Fruit fly (Drosophila melanogaster) whole organism, embryonic: Measurements from ENCODE around the gene CG7519.
A peak's percentile ranks its signal among the peaks of the same experiment; 100 is the strongest.

Experiments
- Antp ChIP-seq: fragments of 200-800 bp; sonication (Bioruptor generic); optimal IDR thresholded peaks from 3 replicates; lab custom pipeline; 2016; ENCODE audit warnings: missing biosample characterization, missing genetic modification characterization
- B-H2 ChIP-seq: fragments of 200-800 bp; sonication (Bioruptor generic); optimal IDR thresholded peaks from 2 replicates; lab custom pipeline; 2018; ENCODE audit warnings: missing biosample characterization, mild to moderate bottlenecking, missing genetic modification characterization
- BtbVII ChIP-seq: fragments of 200-800 bp; sonication (Bioruptor generic); optimal IDR thresholded peaks from 3 replicates; lab custom pipeline; 2017; ENCODE audit warnings: missing biosample characterization, mild to moderate bottlenecking, missing genetic modification characterization
- CG1024 ChIP-seq: fragments of 200-800 bp; sonication (Bioruptor generic); IDR thresholded peaks from 2 replicates; pipeline ENCODE4 v1.3.6; 2022; ENCODE audit warnings: missing biosample characterization, missing genetic modification characterization
- CG10321 ChIP-seq: fragments of 200-800 bp; sonication (Bioruptor generic); IDR thresholded peaks from 2 replicates; pipeline ENCODE4 v1.3.6; 2022; ENCODE audit warnings: missing biosample characterization, missing genetic modification characterization
- CG10366 ChIP-seq: fragments of 200-800 bp; sonication (Bioruptor generic); IDR thresholded peaks from 2 replicates; pipeline ENCODE4 v1.3.6; 2022; ENCODE audit warnings: missing biosample characterization, missing genetic modification characterization
- CG11247 ChIP-seq: fragments of 200-800 bp; sonication (Bioruptor generic); IDR thresholded peaks from 2 replicates; pipeline ENCODE4 v1.3.6; 2022; ENCODE audit warnings: missing biosample characterization, missing genetic modification characterization
- CG11398 ChIP-seq: fragments of 200-800 bp; sonication (Bioruptor generic); optimal IDR thresholded peaks from 2 replicates; lab custom pipeline; 2016; ENCODE audit warnings: missing biosample characterization, missing genetic modification characterization
- CG12071 ChIP-seq: fragments of 200-800 bp; sonication (Bioruptor generic); optimal IDR thresholded peaks from 3 replicates; lab custom pipeline; 2018; ENCODE audit warnings: missing biosample characterization, mild to moderate bottlenecking, missing genetic modification characterization
- CG12236 ChIP-seq: fragments of 200-800 bp; sonication (Bioruptor generic); optimal IDR thresholded peaks from 2 replicates; lab custom pipeline; 2016; ENCODE audit warnings: missing biosample characterization, missing genetic modification characterization
- CG12744 ChIP-seq: fragments of 200-800 bp; sonication (Bioruptor generic); optimal IDR thresholded peaks from 2 replicates; lab custom pipeline; 2016; ENCODE audit warnings: missing biosample characterization, missing genetic modification characterization
- CG15479 ChIP-seq: fragments of 200-800 bp; sonication (Bioruptor generic); optimal IDR thresholded peaks from 3 replicates; lab custom pipeline; 2019; ENCODE audit warnings: missing biosample characterization, mild to moderate bottlenecking, missing genetic modification characterization, moderate library complexity
- CG2120 ChIP-seq: fragments of 200-800 bp; sonication (Bioruptor generic); optimal IDR thresholded peaks from 3 replicates; lab custom pipeline; 2016; ENCODE audit warnings: missing biosample characterization, missing genetic modification characterization
- CG3163 ChIP-seq: fragments of 200-800 bp; sonication (Bioruptor generic); optimal IDR thresholded peaks from 3 replicates; lab custom pipeline; 2016; ENCODE audit warnings: missing biosample characterization, missing genetic modification characterization
- CG42726 ChIP-seq: fragments of 200-800 bp; sonication (Bioruptor generic); IDR thresholded peaks from 2 replicates; pipeline ENCODE4 v1.3.6; 2022; ENCODE audit warnings: missing biosample characterization, missing genetic modification characterization; ENCODE audit not compliant: partially characterized antibody
- CG4360 ChIP-seq: fragments of 200-800 bp; sonication (Bioruptor generic); IDR thresholded peaks from 2 replicates; pipeline ENCODE4 v1.3.6; 2022; ENCODE audit warnings: missing biosample characterization, missing genetic modification characterization
- CHES-1-like ChIP-seq: fragments of 200-800 bp; sonication (Bioruptor generic); optimal IDR thresholded peaks from 2 replicates; lab custom pipeline; 2016; ENCODE audit warnings: missing biosample characterization, missing genetic modification characterization
- Chrac-16 ChIP-seq: fragments of 200-800 bp; sonication (Bioruptor generic); optimal IDR thresholded peaks from 3 replicates; lab custom pipeline; 2016; ENCODE audit warnings: missing biosample characterization, missing genetic modification characterization
- Ets65A ChIP-seq: fragments of 200-800 bp; sonication (Bioruptor generic); peaks from one replicate; lab custom pipeline; 2016; ENCODE audit warnings: missing biosample characterization, missing genetic modification characterization
- Ets97D ChIP-seq: fragments of 200-800 bp; sonication (Bioruptor generic); optimal IDR thresholded peaks from 3 replicates; lab custom pipeline; 2016; ENCODE audit warnings: missing biosample characterization, missing genetic modification characterization
- HLHmδ ChIP-seq: fragments of 200-800 bp; sonication (Bioruptor generic); optimal IDR thresholded peaks from 2 replicates; lab custom pipeline; 2018; ENCODE audit warnings: missing biosample characterization, mild to moderate bottlenecking, missing genetic modification characterization, moderate library complexity
- Hmr ChIP-seq: fragments of 200-800 bp; sonication (Bioruptor generic); optimal IDR thresholded peaks from 3 replicates; lab custom pipeline; 2017; ENCODE audit warnings: mild to moderate bottlenecking, missing biosample characterization, missing genetic modification reagents, missing genetic modification characterization
- Med ChIP-seq: fragments of 200-800 bp; sonication (Bioruptor generic); peaks from one replicate; lab custom pipeline; 2016; ENCODE audit warnings: missing biosample characterization, missing genetic modification characterization, mild to moderate bottlenecking, inconsistent platforms, moderate library complexity
- Mes4 ChIP-seq: fragments of 200-800 bp; sonication (Bioruptor generic); optimal IDR thresholded peaks from 2 replicates; lab custom pipeline; 2016; ENCODE audit warnings: missing biosample characterization, missing genetic modification characterization
- Nf-YA ChIP-seq: fragments of 200-800 bp; sonication (Bioruptor generic); IDR thresholded peaks from 2 replicates; pipeline ENCODE4 v1.3.6; 2022; ENCODE audit warnings: missing biosample characterization, missing genetic modification characterization
- Trl ChIP-seq, 3 experiments: fragments of >200 bp in 2 of 3; fragments of 200-800 bp in 1 of 3; sonication (Bioruptor generic) in 1 of 3; optimal IDR thresholded peaks; 2 replicates in 1 of 3; 3 replicates in 2 of 3; lab custom pipeline; 2016 to 2017; ENCODE audit warnings: missing biosample characterization in 1 of 3, missing genetic modification characterization in 1 of 3
- bigmax ChIP-seq: fragments of 200-800 bp; sonication (Bioruptor generic); optimal IDR thresholded peaks from 2 replicates; lab custom pipeline; 2018; ENCODE audit warnings: missing biosample characterization, mild to moderate bottlenecking, missing genetic modification characterization
- cato ChIP-seq: fragments of 200-800 bp; sonication (Bioruptor generic); optimal IDR thresholded peaks from 2 replicates; lab custom pipeline; 2016; ENCODE audit warnings: missing biosample characterization, missing genetic modification characterization, borderline replicate concordance
- chinmo ChIP-seq: fragments of 200-800 bp; sonication (Bioruptor generic); IDR thresholded peaks from 4 replicates; pipeline ENCODE4 v1.3.6; 2022; ENCODE audit warnings: missing biosample characterization, missing genetic modification characterization; ENCODE audit not compliant: partially characterized antibody
- exex ChIP-seq: fragments of 200-800 bp; sonication (Bioruptor generic); optimal IDR thresholded peaks from 4 replicates; lab custom pipeline; 2018; ENCODE audit warnings: missing biosample characterization, mild to moderate bottlenecking, missing genetic modification characterization, moderate library complexity
- fd102C ChIP-seq: fragments of 200-800 bp; sonication (Bioruptor generic); optimal IDR thresholded peaks from 2 replicates; lab custom pipeline; 2018; ENCODE audit warnings: missing biosample characterization, mild to moderate bottlenecking, missing genetic modification characterization, moderate library complexity
- jing ChIP-seq: fragments of 200-800 bp; sonication (Bioruptor generic); optimal IDR thresholded peaks from 2 replicates; lab custom pipeline; 2018; ENCODE audit warnings: missing biosample characterization, mild to moderate bottlenecking, missing genetic modification characterization
- mld ChIP-seq: fragments of 200-800 bp; sonication (Bioruptor generic); IDR thresholded peaks from 3 replicates; pipeline ENCODE4 v1.3.6; 2022; ENCODE audit warnings: missing biosample characterization, missing genetic modification characterization; ENCODE audit not compliant: partially characterized antibody
- pan ChIP-seq, 4 experiments: fragments of >200 bp in 3 of 4; fragments of 200-800 bp in 1 of 4; sonication (Bioruptor generic) in 1 of 4; optimal IDR thresholded peaks in 3 of 4; IDR thresholded peaks in 1 of 4; 2 replicates each; pipeline versions ENCODE4 v1.3.6 to Lab custom; 2017 to 2022; ENCODE audit warnings: missing biosample characterization in 2 of 4, missing genetic modification characterization in 2 of 4, mixed read lengths in 1 of 4
- sens ChIP-seq: fragments of 200-800 bp; sonication (Bioruptor generic); peaks from one replicate; lab custom pipeline; 2016; ENCODE audit warnings: missing biosample characterization, missing genetic modification characterization
- seq ChIP-seq: fragments of 200-800 bp; sonication (Bioruptor generic); IDR thresholded peaks from 2 replicates; pipeline ENCODE4 v1.3.6; 2022; ENCODE audit warnings: missing biosample characterization, missing genetic modification characterization
- stwl ChIP-seq: fragments of 200-800 bp; sonication (Bioruptor generic); optimal IDR thresholded peaks from 3 replicates; lab custom pipeline; 2018; ENCODE audit warnings: missing biosample characterization, mild to moderate bottlenecking, missing genetic modification characterization, moderate library complexity
- tin ChIP-seq: fragments of 200-800 bp; sonication (Bioruptor generic); optimal IDR thresholded peaks from 3 replicates; lab custom pipeline; 2016; ENCODE audit warnings: missing biosample characterization, missing genetic modification characterization
- tll ChIP-seq, 2 experiments: fragments of 200-800 bp in 1 of 2; fragments of >200 bp in 1 of 2; sonication (Bioruptor generic) in 1 of 2; optimal IDR thresholded peaks; 2 replicates each; lab custom pipeline; 2017 to 2019; ENCODE audit warnings: missing biosample characterization in 2 of 2, missing genetic modification characterization in 2 of 2, mild to moderate bottlenecking in 1 of 2, moderate library complexity in 1 of 2
- tx ChIP-seq: fragments of 200-800 bp; sonication (Bioruptor generic); optimal IDR thresholded peaks from 2 replicates; lab custom pipeline; 2016; ENCODE audit warnings: missing biosample characterization, missing genetic modification characterization
- yki ChIP-seq: fragments of >200 bp; optimal IDR thresholded peaks from 3 replicates; lab custom pipeline; 2018
- zen ChIP-seq: fragments of 200-800 bp; sonication (Bioruptor generic); optimal IDR thresholded peaks from 3 replicates; lab custom pipeline; 2018; ENCODE audit warnings: missing biosample characterization, mild to moderate bottlenecking, missing genetic modification characterization, moderate library complexity

CG7519 gene

dm6 chr3L:21476429-21477006 lies 16.4 kb upstream of the CG7519 start, which contains the start of gene croc (continued):
- TF ChIP-seq chinmo (GFP tag; lab: Robert Waterston, UW) (0 out of 4 replicates have a peak, but pooled peaks have one; percentile 50), bigmax (GFP tag; lab: Kevin White, UChicago) (no peak), yki (lab: Kevin White, UChicago) (peak; percentile 99), CG10366 (no peak), CG11247 (GFP tag; lab: Robert Waterston, UW) (no peak), HLHmδ (GFP tag; lab: Kevin White, UChicago) (peak; percentile 1), CG4360 (peak; percentile 87), tx (GFP tag; lab: Kevin White, UChicago) (no peak), CG12071 (GFP tag; lab: Kevin White, UChicago) (no peak), tin (GFP tag; lab: Kevin White, UChicago) (peak; percentile 33), Nf-YA (GFP tag; lab: Robert Waterston, UW) (peak; percentile 75), CG11398 (GFP tag; lab: Kevin White, UChicago) (peak; percentile 42), CG3163 (GFP tag; lab: Kevin White, UChicago) (peak; percentile 37), pan (optimal IDR thresholded peaks at IDR 0.05; lab: Kevin White, UChicago) (no peak), pan (GFP tag; optimal IDR thresholded peaks at IDR 0.05 in 1 of 2, IDR thresholded peaks at IDR 0.05 in 1 of 2) (no peak), CG1024 (no peak), Ets97D (GFP tag; lab: Kevin White, UChicago) (peak; percentile 40), CG12744 (GFP tag; lab: Kevin White, UChicago) (no peak), Trl (optimal IDR thresholded peaks at IDR 0.05; lab: Kevin White, UChicago) (peak; percentile 87 to 97), Trl (GFP tag; optimal IDR thresholded peaks at IDR 0.05; lab: Kevin White, UChicago) (peak; percentile 31), Ets65A (GFP tag; lab: Kevin White, UChicago) (no peak), CHES-1-like (GFP tag; lab: Kevin White, UChicago) (no peak), B-H2 (GFP tag; lab: Kevin White, UChicago) (no peak), Hmr (GFP tag; lab: Kevin White, UChicago) (peak; percentile 1), stwl (tag; lab: Kevin White, UChicago) (no peak), jing (GFP tag; lab: Kevin White, UChicago) (no peak), CG10321 (GFP tag; lab: Robert Waterston, UW) (peak; percentile 86), CG15479 (GFP tag; lab: Kevin White, UChicago) (peak; percentile 47), cato (GFP tag; lab: Kevin White, UChicago) (no peak), seq (peak; percentile 68; the same call in 1 of the 2 replicates), Antp (no peak), CG12236 (GFP tag; lab: Kevin White, UChicago) (no peak)

- TF ChIP-seq CG2120 (GFP tag; lab: Kevin White, UChicago) (no peak), mld (GFP tag; lab: Robert Waterston, UW) (no peak), tll (GFP tag; optimal IDR thresholded peaks at IDR 0.05; lab: Kevin White, UChicago) (peak in 1 of 2 experiments; percentile 60), Med (GFP tag; lab: Kevin White, UChicago) (peak; percentile 66), CG15479 (GFP tag; lab: Kevin White, UChicago) (peak; percentile 23), sens (GFP tag; lab: Kevin White, UChicago) (peak; percentile 65), Chrac-16 (GFP tag; lab: Kevin White, UChicago) (no peak), CG42726 (GFP tag; lab: Robert Waterston, UW) (no peak), exex (no peak), Ets65A (GFP tag; lab: Kevin White, UChicago) (peak; percentile 50), BtbVII (no peak), fd102C (GFP tag; lab: Kevin White, UChicago) (peak; percentile 72), Mes4 (GFP tag; lab: Kevin White, UChicago) (no peak), zen (tag; lab: Kevin White, UChicago) (peak; percentile 40)
Observed at dm6 chr3L:21477866-21478265, 15.0 kb upstream of the CG7519 start.
